Fruit fly (Drosophila melanogaster) whole organism, embryonic: ENCODE data around the gene UGP.

Source experiments
- CG1024 ChIP-seq: fragments of 200-800 bp; sonication (Bioruptor generic); IDR thresholded peaks from 2 replicates; pipeline ENCODE4 v1.3.6; 2022; ENCODE audit warnings: missing biosample characterization, missing genetic modification characterization
- CG10366 ChIP-seq: fragments of 200-800 bp; sonication (Bioruptor generic); IDR thresholded peaks from 2 replicates; pipeline ENCODE4 v1.3.6; 2022; ENCODE audit warnings: missing biosample characterization, missing genetic modification characterization
- CG10431 ChIP-seq: fragments of 200-800 bp; sonication (Bioruptor generic); optimal IDR thresholded peaks from 3 replicates; lab custom pipeline; 2018; ENCODE audit warnings: missing biosample characterization, mild to moderate bottlenecking, missing genetic modification characterization
- CG10959 ChIP-seq: fragments of 200-800 bp; sonication (Bioruptor generic); IDR thresholded peaks from 2 replicates; pipeline ENCODE4 v1.3.6; 2022; ENCODE audit warnings: missing biosample characterization, missing genetic modification characterization
- CG11398 ChIP-seq: fragments of 200-800 bp; sonication (Bioruptor generic); optimal IDR thresholded peaks from 2 replicates; lab custom pipeline; 2016; ENCODE audit warnings: missing biosample characterization, missing genetic modification characterization
- CG11723 ChIP-seq: fragments of 200-800 bp; sonication (Bioruptor generic); optimal IDR thresholded peaks from 2 replicates; lab custom pipeline; 2017; ENCODE audit warnings: missing biosample characterization, mild to moderate bottlenecking, missing genetic modification characterization
- CG12659 ChIP-seq: fragments of 200-800 bp; sonication (Bioruptor generic); optimal IDR thresholded peaks from 3 replicates; lab custom pipeline; 2017; ENCODE audit warnings: mild to moderate bottlenecking, missing biosample characterization, missing genetic modification reagents, missing genetic modification characterization
- CG13775 ChIP-seq: fragments of 200-800 bp; sonication (Bioruptor generic); optimal IDR thresholded peaks from 3 replicates; lab custom pipeline; 2017; ENCODE audit warnings: missing biosample characterization, mild to moderate bottlenecking, missing genetic modification characterization
- CG14014 ChIP-seq: fragments of 200-800 bp; sonication (Bioruptor generic); IDR thresholded peaks from 2 replicates; pipeline ENCODE4 v1.3.6; 2022; ENCODE audit warnings: missing biosample characterization, missing genetic modification characterization
- CG15601 ChIP-seq: fragments of 200-800 bp; sonication (Bioruptor generic); optimal IDR thresholded peaks from 3 replicates; lab custom pipeline; 2019; ENCODE audit warnings: missing biosample characterization, mild to moderate bottlenecking, missing genetic modification characterization, moderate library complexity
- CG1602 ChIP-seq: fragments of 200-800 bp; sonication (Bioruptor generic); optimal IDR thresholded peaks from 3 replicates; lab custom pipeline; 2016; ENCODE audit warnings: missing biosample characterization, missing genetic modification characterization
- CG17612 ChIP-seq: fragments of 200-800 bp; sonication (Bioruptor generic); IDR thresholded peaks from 2 replicates; pipeline ENCODE4 v1.3.6; 2022; ENCODE audit warnings: missing biosample characterization, missing genetic modification characterization
- CG2678 ChIP-seq: fragments of 200-800 bp; sonication (Bioruptor generic); optimal IDR thresholded peaks from 3 replicates; lab custom pipeline; 2019; ENCODE audit warnings: missing biosample characterization, mild to moderate bottlenecking, missing genetic modification characterization, moderate library complexity
- CG32772 ChIP-seq: fragments of 200-800 bp; sonication (Bioruptor generic); IDR thresholded peaks from 2 replicates; pipeline ENCODE4 v1.3.6; 2022; ENCODE audit warnings: missing biosample characterization, missing genetic modification characterization
- CG4820 ChIP-seq: fragments of 200-800 bp; sonication (Bioruptor generic); optimal IDR thresholded peaks from 3 replicates; lab custom pipeline; 2016; ENCODE audit warnings: missing biosample characterization, missing genetic modification characterization
- CG6683 ChIP-seq: fragments of 200-800 bp; sonication (Bioruptor generic); optimal IDR thresholded peaks from 2 replicates; lab custom pipeline; 2017; ENCODE audit warnings: missing biosample characterization, mild to moderate bottlenecking, missing genetic modification characterization, missing genetic modification reagents
- CG6854 ChIP-seq: fragments of 200-800 bp; sonication (Bioruptor generic); optimal IDR thresholded peaks from 3 replicates; lab custom pipeline; 2017; ENCODE audit warnings: missing biosample characterization, mild to moderate bottlenecking, missing genetic modification characterization
- CG7556 ChIP-seq: fragments of 200-800 bp; sonication (Bioruptor generic); optimal IDR thresholded peaks from 2 replicates; lab custom pipeline; 2017; ENCODE audit warnings: missing biosample characterization, mild to moderate bottlenecking, missing genetic modification characterization
- CG8290 ChIP-seq, 3 experiments: fragments of 200-800 bp; sonication (Bioruptor generic); optimal IDR thresholded peaks; 2 replicates each; lab custom pipeline; 2016 to 2019; ENCODE audit warnings: missing biosample characterization in 3 of 3, missing genetic modification characterization in 3 of 3, mild to moderate bottlenecking in 2 of 3, moderate library complexity in 1 of 3
- CG9727 ChIP-seq: fragments of 200-800 bp; sonication (Bioruptor generic); optimal IDR thresholded peaks from 3 replicates; lab custom pipeline; 2017; ENCODE audit warnings: missing biosample characterization, mild to moderate bottlenecking, missing genetic modification characterization
- D19B ChIP-seq: fragments of 200-800 bp; sonication (Bioruptor generic); optimal IDR thresholded peaks from 2 replicates; lab custom pipeline; 2017; ENCODE audit warnings: missing biosample characterization, mild to moderate bottlenecking, missing genetic modification characterization
- GATAe ChIP-seq: fragments of 200-800 bp; sonication (Bioruptor generic); conservative IDR thresholded peaks from 2 replicates; pipeline ENCODE4 v1.3.6; 2022; ENCODE audit warnings: missing biosample characterization, missing genetic modification characterization
- Hey ChIP-seq: fragments of 200-800 bp; sonication (Bioruptor generic); optimal IDR thresholded peaks from 3 replicates; lab custom pipeline; 2018; ENCODE audit warnings: missing biosample characterization, mild to moderate bottlenecking, missing genetic modification characterization
- HmgZ ChIP-seq: fragments of 200-800 bp; sonication (Bioruptor generic); optimal IDR thresholded peaks from 2 replicates; lab custom pipeline; 2018; ENCODE audit warnings: missing biosample characterization, mild to moderate bottlenecking, missing genetic modification characterization
- MTF-1 ChIP-seq: fragments of 200-800 bp; sonication (Bioruptor generic); optimal IDR thresholded peaks from 2 replicates; lab custom pipeline; 2018; ENCODE audit warnings: missing biosample characterization, mild to moderate bottlenecking, missing genetic modification characterization, borderline replicate concordance
- NK7.1 ChIP-seq: fragments of 200-800 bp; sonication (Bioruptor generic); optimal IDR thresholded peaks from 3 replicates; lab custom pipeline; 2016; ENCODE audit warnings: missing biosample characterization, missing genetic modification characterization
- Ptx1 ChIP-seq: fragments of 200-800 bp; sonication (Bioruptor generic); IDR thresholded peaks from 2 replicates; pipeline ENCODE4 v1.3.6; 2022; ENCODE audit warnings: missing biosample characterization, missing genetic modification characterization
- Rx ChIP-seq: fragments of 200-800 bp; sonication (Bioruptor generic); IDR thresholded peaks from 2 replicates; pipeline ENCODE4 v1.3.6; 2022; ENCODE audit warnings: missing biosample characterization, missing genetic modification characterization
- Side ChIP-seq: fragments of 200-800 bp; sonication (Bioruptor generic); optimal IDR thresholded peaks from 2 replicates; lab custom pipeline; 2016; ENCODE audit warnings: missing biosample characterization, missing genetic modification characterization
- Sox100B ChIP-seq: fragments of 200-800 bp; sonication (Bioruptor generic); optimal IDR thresholded peaks from 3 replicates; lab custom pipeline; 2018; ENCODE audit warnings: missing biosample characterization, mild to moderate bottlenecking, missing genetic modification characterization
- cas ChIP-seq: fragments of 200-800 bp; sonication (Bioruptor generic); IDR thresholded peaks from 2 replicates; pipeline ENCODE4 v1.3.6; 2022; ENCODE audit warnings: missing biosample characterization, missing genetic modification characterization
- cato ChIP-seq: fragments of 200-800 bp; sonication (Bioruptor generic); optimal IDR thresholded peaks from 2 replicates; lab custom pipeline; 2016; ENCODE audit warnings: missing biosample characterization, missing genetic modification characterization, borderline replicate concordance
- crc ChIP-seq: fragments of 200-800 bp; sonication (Bioruptor generic); optimal IDR thresholded peaks from 2 replicates; lab custom pipeline; 2016; ENCODE audit warnings: missing biosample characterization, missing genetic modification characterization
- croc ChIP-seq: fragments of 200-800 bp; sonication (Bioruptor generic); conservative IDR thresholded peaks from 3 replicates; pipeline ENCODE4 v1.3.6; 2022; ENCODE audit warnings: missing biosample characterization, missing genetic modification characterization
- dysf ChIP-seq: fragments of 200-800 bp; sonication (Bioruptor generic); IDR thresholded peaks from 3 replicates; pipeline ENCODE4 v1.3.6; 2022; ENCODE audit warnings: missing biosample characterization, missing genetic modification characterization
- esg ChIP-seq: fragments of 200-800 bp; sonication (Bioruptor generic); conservative IDR thresholded peaks from 2 replicates; pipeline ENCODE4 v1.3.6; 2022; ENCODE audit warnings: missing biosample characterization, missing genetic modification characterization
- ind ChIP-seq: fragments of 200-800 bp; sonication (Bioruptor generic); optimal IDR thresholded peaks from 3 replicates; lab custom pipeline; 2016; ENCODE audit warnings: missing biosample characterization, missing genetic modification characterization
- inv ChIP-seq: fragments of 200-800 bp; sonication (Bioruptor generic); IDR thresholded peaks from 2 replicates; pipeline ENCODE4 v1.3.6; 2022; ENCODE audit warnings: missing biosample characterization, missing genetic modification characterization; ENCODE audit not compliant: partially characterized antibody
- kay ChIP-seq: fragments of 200-800 bp; sonication (Bioruptor generic); optimal IDR thresholded peaks from 2 replicates; lab custom pipeline; 2016; ENCODE audit warnings: missing biosample characterization, missing genetic modification characterization
- nerfin-1 ChIP-seq: fragments of 200-800 bp; sonication (Bioruptor generic); optimal IDR thresholded peaks from 3 replicates; lab custom pipeline; 2019; ENCODE audit warnings: missing biosample characterization, mild to moderate bottlenecking, missing genetic modification characterization, moderate library complexity
- pnt ChIP-seq: fragments of 200-800 bp; sonication (Bioruptor generic); optimal IDR thresholded peaks from 3 replicates; lab custom pipeline; 2016; ENCODE audit warnings: missing biosample characterization, missing genetic modification characterization
- psq ChIP-seq: fragments of 200-800 bp; sonication (Bioruptor generic); optimal IDR thresholded peaks from 2 replicates; lab custom pipeline; 2017; ENCODE audit warnings: missing biosample characterization, missing genetic modification characterization
- pzg ChIP-seq: fragments of 200-800 bp; sonication (Bioruptor generic); optimal IDR thresholded peaks from 3 replicates; lab custom pipeline; 2018; ENCODE audit warnings: missing biosample characterization, mild to moderate bottlenecking, missing genetic modification characterization, moderate library complexity
- schlank ChIP-seq: fragments of 200-800 bp; sonication (Bioruptor generic); optimal IDR thresholded peaks from 2 replicates; lab custom pipeline; 2018; ENCODE audit warnings: missing biosample characterization, mild to moderate bottlenecking, missing genetic modification characterization
- sqz ChIP-seq: fragments of 200-800 bp; sonication (Bioruptor generic); optimal IDR thresholded peaks from 3 replicates; lab custom pipeline; 2018; ENCODE audit warnings: missing biosample characterization, mild to moderate bottlenecking, missing genetic modification characterization
- tgo ChIP-seq: fragments of 200-800 bp; sonication (Bioruptor generic); IDR thresholded peaks from 3 replicates; pipeline ENCODE4 v1.3.6; 2022; ENCODE audit warnings: missing biosample characterization, missing genetic modification characterization
- tio ChIP-seq: fragments of 200-800 bp; sonication (Bioruptor generic); optimal IDR thresholded peaks from 2 replicates; lab custom pipeline; 2017; ENCODE audit warnings: missing biosample characterization, missing genetic modification characterization, inconsistent platforms
- tx ChIP-seq: fragments of 200-800 bp; sonication (Bioruptor generic); optimal IDR thresholded peaks from 2 replicates; lab custom pipeline; 2016; ENCODE audit warnings: missing biosample characterization, missing genetic modification characterization
- vvl ChIP-seq: fragments of 200-800 bp; sonication (Bioruptor generic); IDR thresholded peaks from 2 replicates; pipeline ENCODE4 v1.3.6; 2022; ENCODE audit warnings: missing biosample characterization, missing genetic modification characterization

UGP gene

dm6 chr3L:9373374-9374004, 14.8 kb upstream of the UGP start (continued):
- TF ChIP-seq pzg (GFP tag; lab: Kevin White, UChicago) (no peak), CG10431 (GFP tag; lab: Kevin White, UChicago) (no peak), CG12659 (GFP tag; lab: Kevin White, UChicago) (peak; percentile 74), ind (GFP tag; lab: Kevin White, UChicago) (peak; percentile 71), Ptx1 (peak; percentile 71), Hey (no peak), croc (GFP tag; lab: Robert Waterston, UW) (no peak; the same call in 2 of the 3 replicates), cas (GFP tag; lab: Robert Waterston, UW) (no peak; the same call in 1 of the 2 replicates), D19B (GFP tag; lab: Kevin White, UChicago) (peak; percentile 29), tx (GFP tag; lab: Kevin White, UChicago) (no peak), CG11398 (GFP tag; lab: Kevin White, UChicago) (no peak), CG6854 (GFP tag; lab: Kevin White, UChicago) (peak; percentile 66), CG14014 (peak; percentile 70; the same call in 1 of the 2 replicates), CG32772 (GFP tag; lab: Robert Waterston, UW) (0 out of 2 replicates have a peak, but pooled peaks have one; percentile 18), GATAe (GFP tag; lab: Robert Waterston, UW) (no peak; the same call in 1 of the 2 replicates), CG2678 (tag; lab: Kevin White, UChicago) (peak; percentile 84), CG17612 (GFP tag; lab: Robert Waterston, UW) (0 out of 2 replicates have a peak, but pooled peaks have one; percentile 24), pnt (GFP tag; lab: Kevin White, UChicago) (no peak), cato (GFP tag; lab: Kevin White, UChicago) (peak; percentile 18), Rx (GFP tag; lab: Robert Waterston, UW) (0 out of 2 replicates have a peak, but pooled peaks have one; percentile 7), vvl (GFP tag; lab: Robert Waterston, UW) (peak; percentile 94), kay (no peak), crc (GFP tag; lab: Kevin White, UChicago) (no peak), psq (GFP tag; lab: Kevin White, UChicago) (peak; percentile 9), CG4820 (GFP tag; lab: Kevin White, UChicago) (peak; percentile 59), tio (GFP tag; lab: Kevin White, UChicago) (no peak), MTF-1 (peak; percentile 49), CG9727 (GFP tag; lab: Kevin White, UChicago) (peak; percentile 66), tgo (GFP tag; lab: Robert Waterston, UW) (peak; percentile 67; the same call in 2 of the 3 replicates), CG1024 (GFP tag; lab: Robert Waterston, UW) (0 out of 2 replicates have a peak, but pooled peaks have one; percentile 32), CG11723 (GFP tag; lab: Kevin White, UChicago) (peak; percentile 51), CG8290 (GFP tag; optimal IDR thresholded peaks at IDR 0.05; lab: Kevin White, UChicago) (no peak), CG8290 (tag; optimal IDR thresholded peaks at IDR 0.05; lab: Kevin White, UChicago) (peak in 1 of 2 experiments; percentile 57), CG10959 (GFP tag; lab: Robert Waterston, UW) (no peak), Sox100B (GFP tag; lab: Kevin White, UChicago) (peak; percentile 72), inv (GFP tag; lab: Robert Waterston, UW) (no peak), NK7.1 (GFP tag; lab: Kevin White, UChicago) (no peak), CG1602 (peak; percentile 28), esg (GFP tag; lab: Robert Waterston, UW) (peak; percentile 48), sqz (no peak), schlank (tag; lab: Kevin White, UChicago) (no peak), Side (GFP tag; lab: Kevin White, UChicago) (no peak), HmgZ (tag; lab: Kevin White, UChicago) (peak; percentile 4), CG13775 (GFP tag; lab: Kevin White, UChicago) (peak; percentile 56), dysf (GFP tag; lab: Robert Waterston, UW) (peak; percentile 75), CG6683 (GFP tag; lab: Kevin White, UChicago) (peak; percentile 36), CG7556 (GFP tag; lab: Kevin White, UChicago) (peak; percentile 77), CG15601 (tag; lab: Kevin White, UChicago) (peak; percentile 64), nerfin-1 (tag; lab: Kevin White, UChicago) (peak; percentile 98), CG10366 (GFP tag; lab: Robert Waterston, UW) (peak; percentile 49)
